Worm (Caenorhabditis elegans) whole organism, late embryonic: ENCODE data around the gene ptr-19.

ENCODE experiments used
- C08G9.2 ChIP-seq: sonication (generic microtip); optimal IDR thresholded peaks from 2 replicates; lab custom pipeline; 2016; ENCODE audit warnings: mild to moderate bottlenecking, missing genetic modification characterization, moderate library complexity, missing compliant biosample characterization
- C38D4.7 ChIP-seq: fragments of 200-800 bp; sonication (Bioruptor generic); optimal IDR thresholded peaks from 2 replicates; lab custom pipeline; 2018; ENCODE audit warnings: mild to moderate bottlenecking, missing genetic modification characterization, moderate library complexity, missing compliant biosample characterization
- K02D7.2 ChIP-seq: sonication (generic microtip); optimal IDR thresholded peaks from 2 replicates; lab custom pipeline; 2017; ENCODE audit warnings: mild to moderate bottlenecking, missing genetic modification characterization, missing compliant biosample characterization
- K09A11.1 ChIP-seq: sonication (generic microtip); optimal IDR thresholded peaks from 2 replicates; lab custom pipeline; 2017; ENCODE audit warnings: antibody characterized with exemption, mild to moderate bottlenecking, missing genetic modification characterization, missing compliant biosample characterization; ENCODE audit not compliant: insufficient read depth
- Y22D7AL.16 ChIP-seq: sonication (generic microtip); optimal IDR thresholded peaks from 2 replicates; lab custom pipeline; 2016; ENCODE audit warnings: missing genetic modification characterization, missing compliant biosample characterization
- ama-1 ChIP-seq: fragments of 150-350 bp; optimal IDR thresholded peaks from 2 replicates; lab custom pipeline; 2014
- ceh-14 ChIP-seq: sonication (generic microtip); optimal IDR thresholded peaks from 2 replicates; lab custom pipeline; 2016; ENCODE audit warnings: missing genotype, missing genetic modification characterization, missing compliant biosample characterization
- ceh-18 ChIP-seq: sonication (generic microtip); optimal IDR thresholded peaks from 2 replicates; lab custom pipeline; 2016; ENCODE audit warnings: missing genetic modification characterization, missing compliant biosample characterization
- ceh-19 ChIP-seq: fragments of 200-800 bp; sonication (Bioruptor generic); optimal IDR thresholded peaks from 2 replicates; lab custom pipeline; 2018; ENCODE audit warnings: mild to moderate bottlenecking, missing genetic modification characterization, missing compliant biosample characterization
- ceh-2 ChIP-seq: sonication (generic microtip); optimal IDR thresholded peaks from 2 replicates; lab custom pipeline; 2016; ENCODE audit warnings: missing genotype, missing genetic modification characterization, missing compliant biosample characterization
- ceh-24 ChIP-seq: sonication (generic microtip); optimal IDR thresholded peaks from 2 replicates; lab custom pipeline; 2016; ENCODE audit warnings: mild to moderate bottlenecking, missing genetic modification characterization, missing compliant biosample characterization
- ceh-31 ChIP-seq: sonication (generic microtip); optimal IDR thresholded peaks from 2 replicates; lab custom pipeline; 2016; ENCODE audit warnings: missing genetic modification characterization, missing compliant biosample characterization
- ceh-34 ChIP-seq: sonication (generic microtip); optimal IDR thresholded peaks from 2 replicates; lab custom pipeline; 2016; ENCODE audit warnings: mild to moderate bottlenecking, missing genetic modification characterization, missing compliant biosample characterization
- ceh-48 ChIP-seq: sonication (generic microtip); optimal IDR thresholded peaks from 2 replicates; lab custom pipeline; 2016; ENCODE audit warnings: missing genetic modification characterization, inconsistent platforms, missing compliant biosample characterization
- dmd-4 ChIP-seq: sonication (generic microtip); optimal IDR thresholded peaks from 2 replicates; lab custom pipeline; 2016; ENCODE audit warnings: borderline replicate concordance, missing genetic modification characterization, missing compliant biosample characterization
- dve-1 ChIP-seq: sonication (generic microtip); optimal IDR thresholded peaks from 2 replicates; lab custom pipeline; 2017; ENCODE audit warnings: antibody characterized with exemption, mild to moderate bottlenecking, missing genetic modification characterization, missing compliant biosample characterization
- elt-4 ChIP-seq: sonication (generic microtip); optimal IDR thresholded peaks from 2 replicates; lab custom pipeline; 2016; ENCODE audit warnings: missing genetic modification characterization, missing compliant biosample characterization
- ets-4 ChIP-seq: sonication (generic microtip); optimal IDR thresholded peaks from 2 replicates; lab custom pipeline; 2016; ENCODE audit warnings: missing genetic modification characterization, missing compliant biosample characterization
- eyg-1 ChIP-seq: sonication (generic microtip); optimal IDR thresholded peaks from 2 replicates; lab custom pipeline; 2016; ENCODE audit warnings: missing genotype, missing genetic modification characterization, missing compliant biosample characterization
- gmeb-2 ChIP-seq: sonication (generic microtip); optimal IDR thresholded peaks from 2 replicates; lab custom pipeline; 2016; ENCODE audit warnings: missing genetic modification characterization, inconsistent platforms, missing compliant biosample characterization
- hlh-6 ChIP-seq: sonication (generic microtip); optimal IDR thresholded peaks from 2 replicates; lab custom pipeline; 2016; ENCODE audit warnings: missing genotype, missing genetic modification characterization, missing compliant biosample characterization
- lim-6 ChIP-seq: sonication (generic microtip); optimal IDR thresholded peaks from 2 replicates; lab custom pipeline; 2016; ENCODE audit warnings: missing genetic modification characterization, missing compliant biosample characterization
- lin-11 ChIP-seq: fragments of 200-800 bp; sonication (Bioruptor generic); optimal IDR thresholded peaks from 2 replicates; lab custom pipeline; 2018; ENCODE audit warnings: mild to moderate bottlenecking, missing genetic modification characterization, missing compliant biosample characterization
- madf-2 ChIP-seq: sonication (generic microtip); optimal IDR thresholded peaks from 2 replicates; lab custom pipeline; 2017; ENCODE audit warnings: missing genetic modification characterization, missing compliant biosample characterization
- mec-3 ChIP-seq: sonication (generic microtip); optimal IDR thresholded peaks from 2 replicates; lab custom pipeline; 2016; ENCODE audit warnings: borderline replicate concordance, missing genetic modification characterization, missing compliant biosample characterization
- nfya-1 ChIP-seq: sonication (generic microtip); optimal IDR thresholded peaks from 2 replicates; lab custom pipeline; 2017; ENCODE audit warnings: missing genetic modification characterization, mild to moderate bottlenecking, missing compliant biosample characterization, antibody characterized with exemption, moderate library complexity
- nhr-11 ChIP-seq: fragments of 150-350 bp; optimal IDR thresholded peaks from 2 replicates; lab custom pipeline; 2014; ENCODE audit warnings: missing biosample characterization, missing genetic modification characterization
- nhr-232 ChIP-seq: sonication (generic microtip); optimal IDR thresholded peaks from 2 replicates; lab custom pipeline; 2016; ENCODE audit warnings: missing genetic modification characterization, missing compliant biosample characterization
- pag-3 ChIP-seq: sonication (generic microtip); optimal IDR thresholded peaks from 2 replicates; lab custom pipeline; 2016; ENCODE audit warnings: missing compliant biosample characterization, missing genetic modification characterization, borderline replicate concordance
- pax-1 ChIP-seq: fragments of 150-350 bp; optimal IDR thresholded peaks from 2 replicates; lab custom pipeline; 2014; ENCODE audit warnings: missing biosample characterization, missing genetic modification characterization
- pha-2 ChIP-seq: sonication (generic microtip); optimal IDR thresholded peaks from 2 replicates; lab custom pipeline; 2017; ENCODE audit warnings: mild to moderate bottlenecking, missing genetic modification characterization, missing compliant biosample characterization
- pha-4 ChIP-seq: fragments of 150-350 bp; optimal IDR thresholded peaks from 2 replicates; lab custom pipeline; 2018; ENCODE audit warnings: missing biosample characterization, missing genetic modification reagents, missing genetic modification characterization
- pqm-1 ChIP-seq: sonication (generic microtip); optimal IDR thresholded peaks from 2 replicates; lab custom pipeline; 2016; ENCODE audit warnings: missing genetic modification characterization, missing compliant biosample characterization
- ref-2 ChIP-seq: sonication (generic microtip); optimal IDR thresholded peaks from 2 replicates; lab custom pipeline; 2016; ENCODE audit warnings: missing genetic modification characterization, missing compliant biosample characterization
- rnt-1 ChIP-seq: sonication (generic microtip); optimal IDR thresholded peaks from 2 replicates; lab custom pipeline; 2016; ENCODE audit warnings: missing genetic modification characterization, missing compliant biosample characterization
- sdc-2 ChIP-seq: sonication (generic microtip); optimal IDR thresholded peaks from 2 replicates; lab custom pipeline; 2016; ENCODE audit warnings: missing genotype, missing genetic modification characterization, missing compliant biosample characterization
- sox-2 ChIP-seq: fragments of 200-800 bp; sonication (Bioruptor generic); IDR thresholded peaks from 2 replicates; pipeline ENCODE4 v1.3.6; 2022; ENCODE audit warnings: missing genetic modification reagents, missing genetic modification characterization, missing compliant biosample characterization
- sox-4 ChIP-seq: sonication (generic microtip); optimal IDR thresholded peaks from 2 replicates; lab custom pipeline; 2017; ENCODE audit warnings: mild to moderate bottlenecking, missing genetic modification characterization, inconsistent platforms, missing compliant biosample characterization
- syd-9 ChIP-seq: sonication (generic microtip); optimal IDR thresholded peaks from 2 replicates; lab custom pipeline; 2016; ENCODE audit warnings: mild to moderate bottlenecking, missing genetic modification characterization, moderate library complexity, missing compliant biosample characterization
- tbx-2 ChIP-seq: sonication (generic microtip); optimal IDR thresholded peaks from 2 replicates; lab custom pipeline; 2016; ENCODE audit warnings: missing genetic modification characterization, missing compliant biosample characterization
- tbx-7 ChIP-seq: sonication (generic microtip); optimal IDR thresholded peaks from 2 replicates; lab custom pipeline; 2016; ENCODE audit warnings: missing genotype, missing genetic modification characterization, missing compliant biosample characterization
- unc-42 ChIP-seq: sonication (generic microtip); optimal IDR thresholded peaks from 2 replicates; lab custom pipeline; 2016; ENCODE audit warnings: missing genotype, missing genetic modification characterization, missing compliant biosample characterization
- unc-55 ChIP-seq: sonication (generic microtip); optimal IDR thresholded peaks from 2 replicates; lab custom pipeline; 2017; ENCODE audit warnings: missing biosample characterization, missing genetic modification reagents, missing genetic modification characterization
- unc-86 ChIP-seq: sonication (generic microtip); optimal IDR thresholded peaks from 2 replicates; lab custom pipeline; 2016; ENCODE audit warnings: missing genetic modification characterization, missing compliant biosample characterization
- zip-5 ChIP-seq: sonication (generic microtip); optimal IDR thresholded peaks from 2 replicates; lab custom pipeline; 2016; ENCODE audit warnings: missing genetic modification characterization, missing compliant biosample characterization

The ptr-19 gene

ce11 chrIII:10818364-10818763, 36.7 kb downstream of the ptr-19 start (continued):
- TF ChIP-seq nfya-1 (peak; percentile 43), pqm-1 (tag; lab: Kevin White, UChicago) (no peak), pha-4 (no peak), C38D4.7 (no peak), zip-5 (tag; lab: Kevin White, UChicago) (no peak), ceh-34 (peak; percentile 13), sox-2 (GFP tag; lab: Robert Waterston, UW) (peak; percentile 20; the same call in 1 of the 2 replicates), Y22D7AL.16 (tag; lab: Kevin White, UChicago) (no peak), dve-1 (tag; lab: Kevin White, UChicago) (no peak), C08G9.2 (tag; lab: Kevin White, UChicago) (peak; percentile 21), ama-1 (lab: Kevin White, UChicago) (no peak), pha-2 (no peak), madf-2 (tag; lab: Kevin White, UChicago) (no peak), rnt-1 (peak; percentile 6), nhr-11 (no peak), lin-11 (no peak), ceh-24 (tag; lab: Kevin White, UChicago) (no peak), K09A11.1 (no peak), hlh-6 (tag; lab: Kevin White, UChicago) (no peak), ceh-19 (GFP tag; lab: Kevin White, UChicago) (no peak), tbx-7 (no peak), tbx-2 (tag; lab: Kevin White, UChicago) (peak; percentile 60), dmd-4 (tag; lab: Kevin White, UChicago) (no peak), sox-4 (tag; lab: Kevin White, UChicago) (no peak), unc-86 (tag; lab: Kevin White, UChicago) (peak; percentile 18), ceh-31 (tag; lab: Kevin White, UChicago) (peak; percentile 70), elt-4 (tag; lab: Kevin White, UChicago) (no peak), ref-2 (tag; lab: Kevin White, UChicago) (no peak), pax-1 (no peak)
- TF ChIP-seq, all 69 proteins: peak for 15

- TF ChIP-seq pha-4, result no peak
- no peak for TF ChIP-seq nhr-232 (tag; lab: Kevin White, UChicago)
- no peak for TF ChIP-seq tbx-7
- TF ChIP-seq ets-4, result no peak
- no peak for TF ChIP-seq gmeb-2
- no peak for TF ChIP-seq K02D7.2 (tag; lab: Kevin White, UChicago)
- TF ChIP-seq ceh-48 (tag; lab: Kevin White, UChicago), result peak; percentile 53
- TF ChIP-seq, all 69 proteins: peak for 1
Measured at ce11 chrIII:10819257-10819656, 37.6 kb downstream of the ptr-19 start.

- TF ChIP-seq Y22D7AL.16 (tag; lab: Kevin White, UChicago) (no peak), ceh-34 (peak; percentile 49), sdc-2 (tag; lab: Kevin White, UChicago) (no peak), ceh-19 (GFP tag; lab: Kevin White, UChicago) (no peak), lim-6 (no peak), mec-3 (tag; lab: Kevin White, UChicago) (peak; percentile 1), nhr-232 (tag; lab: Kevin White, UChicago) (no peak), unc-42 (no peak), ceh-14 (tag; lab: Kevin White, UChicago) (no peak), pag-3 (no peak), pax-1 (no peak), ceh-18 (tag; lab: Kevin White, UChicago) (peak; percentile 70), ceh-2 (tag; lab: Kevin White, UChicago) (no peak), syd-9 (tag; lab: Kevin White, UChicago) (no peak), unc-55 (peak; percentile 22), ama-1 (lab: Kevin White, UChicago) (no peak), eyg-1 (tag; lab: Kevin White, UChicago) (no peak)
Measured at ce11 chrIII:10819778-10820177, 38.1 kb downstream of the ptr-19 start.
